Worm (Caenorhabditis elegans): Measurements from ENCODE around the gene B0024.4.

B0024.4 gene

ce11 chrV:10277579-10277978, 19.6 kb upstream of the B0024.4 start, which contains the start of gene lys-1:
Gene lys-1 (plus strand): TSS chrV:10277904.
- TF ChIP-seq Y55F3AM.14 (GFP tag; optimal IDR thresholded peaks at IDR 0.05): no peak
- TF ChIP-seq R02D3.7 (tag; optimal IDR thresholded peaks at IDR 0.05): no peak
- TF ChIP-seq fos-1 (tag; optimal IDR thresholded peaks at IDR 0.05): peak; percentile 95
- peak; percentile 35 for TF ChIP-seq sma-9 (GFP tag; optimal IDR thresholded peaks at IDR 0.05)
- no peak for TF ChIP-seq sma-9 (tag; optimal IDR thresholded peaks at IDR 0.05)

- peak; percentile 24 for TF ChIP-seq sma-9 (GFP tag; optimal IDR thresholded peaks at IDR 0.05)
- TF ChIP-seq sma-9 (tag; optimal IDR thresholded peaks at IDR 0.05): no peak
- TF ChIP-seq crh-2 (tag; optimal IDR thresholded peaks at IDR 0.05): peak; percentile 12
- peak; percentile 70 for TF ChIP-seq fos-1 (tag; optimal IDR thresholded peaks at IDR 0.05)
- no peak for TF ChIP-seq unc-39 (tag; optimal IDR thresholded peaks at IDR 0.05)
- TF ChIP-seq gmeb-1 (tag; optimal IDR thresholded peaks at IDR 0.05): peak; percentile 47
- TF ChIP-seq nhr-21 (tag; optimal IDR thresholded peaks at IDR 0.05): no peak
- no peak for TF ChIP-seq ztf-4 (tag; optimal IDR thresholded peaks at IDR 0.05)
Measured at ce11 chrV:10280112-10280511, 17.1 kb upstream of the B0024.4 start.

ce11 chrV:10281374-10281773, 15.8 kb upstream of the B0024.4 start, which contains the start of gene lys-2:
Gene lys-2 (minus strand): TSS chrV:10281474.
- TF ChIP-seq crh-2 (tag; optimal IDR thresholded peaks at IDR 0.05) (peak; percentile 27), sma-9 (GFP tag; optimal IDR thresholded peaks at IDR 0.05) (peak; percentile 66), sma-9 (tag; optimal IDR thresholded peaks at IDR 0.05) (no peak), fos-1 (tag; optimal IDR thresholded peaks at IDR 0.05) (peak; percentile 92), snpc-4 (tag; optimal IDR thresholded peaks at IDR 0.05) (no peak)

- no peak for TF ChIP-seq lin-11 (tag; optimal IDR thresholded peaks at IDR 0.05)
Measured at ce11 chrV:10283444-10283843, 13.8 kb upstream of the B0024.4 start, which contains the start of gene lys-3. Gene lys-3 (minus strand): TSS chrV:10283544.

- TF ChIP-seq aly-2 (tag; optimal IDR thresholded peaks at IDR 0.05): no peak
- TF ChIP-seq elt-1 (tag; optimal IDR thresholded peaks at IDR 0.05): no peak
- no peak for TF ChIP-seq ceh-16 (tag; optimal IDR thresholded peaks at IDR 0.05)
- TF ChIP-seq F13H6.1 (tag; optimal IDR thresholded peaks at IDR 0.05): no peak
- no peak for TF ChIP-seq crh-2 (tag; optimal IDR thresholded peaks at IDR 0.05)
- TF ChIP-seq R02D3.7 (tag; optimal IDR thresholded peaks at IDR 0.05): no peak
- no peak for TF ChIP-seq unc-55 (GFP tag; optimal IDR thresholded peaks at IDR 0.05)
- no peak for TF ChIP-seq zag-1 (tag; optimal IDR thresholded peaks at IDR 0.05)
- TF ChIP-seq dmd-4 (tag; optimal IDR thresholded peaks at IDR 0.05): no peak
- no peak for TF ChIP-seq lin-11 (tag; optimal IDR thresholded peaks at IDR 0.05)
- no peak for TF ChIP-seq lin-13 (GFP tag; optimal IDR thresholded peaks at IDR 0.05)
- TF ChIP-seq elt-3 (tag; optimal IDR thresholded peaks at IDR 0.05): no peak
- no peak for TF ChIP-seq nhr-129 (tag; optimal IDR thresholded peaks at IDR 0.05)
- TF ChIP-seq ztf-1 (GFP tag; conservative IDR thresholded peaks at IDR 0.05): no peak
- TF ChIP-seq Y55F3AM.14 (GFP tag; optimal IDR thresholded peaks at IDR 0.05): no peak
- TF ChIP-seq nhr-77 (tag; optimal IDR thresholded peaks at IDR 0.05): no peak
- TF ChIP-seq blmp-1 (tag; optimal IDR thresholded peaks at IDR 0.05; ENCODE audit: insufficient read depth): no peak
Measured at ce11 chrV:10285853-10286252, 11.3 kb upstream of the B0024.4 start.

- TF ChIP-seq nhr-23 (tag; optimal IDR thresholded peaks at IDR 0.05) (no peak), unc-39 (tag; optimal IDR thresholded peaks at IDR 0.05) (no peak), F13H6.1 (tag; optimal IDR thresholded peaks at IDR 0.05) (no peak), ama-1 (optimal IDR thresholded peaks at IDR 0.05) (no peak), nhr-12 (tag; optimal IDR thresholded peaks at IDR 0.05) (no peak), ZK546.5 (tag; optimal IDR thresholded peaks at IDR 0.05) (no peak), peb-1 (tag; optimal IDR thresholded peaks at IDR 0.05) (no peak), R02D3.7 (tag; optimal IDR thresholded peaks at IDR 0.05) (no peak), ztf-1 (GFP tag; conservative IDR thresholded peaks at IDR 0.05) (no peak), nhr-10 (tag; optimal IDR thresholded peaks at IDR 0.05) (no peak), sma-9 (GFP tag; optimal IDR thresholded peaks at IDR 0.05) (no peak), sma-9 (tag; optimal IDR thresholded peaks at IDR 0.05) (no peak), nhr-129 (tag; optimal IDR thresholded peaks at IDR 0.05) (no peak), sma-3 (GFP tag; optimal IDR thresholded peaks at IDR 0.05) (no peak), dmd-4 (tag; optimal IDR thresholded peaks at IDR 0.05) (no peak), elt-3 (tag; optimal IDR thresholded peaks at IDR 0.05) (no peak), zag-1 (tag; optimal IDR thresholded peaks at IDR 0.05) (no peak), gmeb-1 (tag; optimal IDR thresholded peaks at IDR 0.05) (no peak), fos-1 (tag; optimal IDR thresholded peaks at IDR 0.05) (no peak), unc-62 (GFP tag; optimal IDR thresholded peaks at IDR 0.05) (no peak)
Measured at ce11 chrV:10287260-10287659, 9.9 kb upstream of the B0024.4 start, which contains the start of gene B0024.3. Gene B0024.3 (plus strand): TSS chrV:10287560.

All from whole organism, L2 larva.